Worm (Caenorhabditis elegans) whole organism, late embryonic: ENCODE measurements around the gene F40G9.18.

Experiments used
- C08G9.2 ChIP-seq: sonication (generic microtip); optimal IDR thresholded peaks from 2 replicates; lab custom pipeline; 2016; ENCODE audit warnings: mild to moderate bottlenecking, missing genetic modification characterization, moderate library complexity, missing compliant biosample characterization
- C38D4.7 ChIP-seq: fragments of 200-800 bp; sonication (Bioruptor generic); optimal IDR thresholded peaks from 2 replicates; lab custom pipeline; 2018; ENCODE audit warnings: mild to moderate bottlenecking, missing genetic modification characterization, moderate library complexity, missing compliant biosample characterization
- F13H6.1 ChIP-seq: sonication (generic microtip); optimal IDR thresholded peaks from 2 replicates; lab custom pipeline; 2016; ENCODE audit warnings: missing genetic modification characterization, missing compliant biosample characterization
- K09A11.1 ChIP-seq: sonication (generic microtip); optimal IDR thresholded peaks from 2 replicates; lab custom pipeline; 2017; ENCODE audit warnings: antibody characterized with exemption, mild to moderate bottlenecking, missing genetic modification characterization, missing compliant biosample characterization; ENCODE audit not compliant: insufficient read depth
- ahr-1 ChIP-seq: sonication (generic microtip); optimal IDR thresholded peaks from 2 replicates; lab custom pipeline; 2016; ENCODE audit warnings: missing genetic modification characterization, missing compliant biosample characterization
- ceh-14 ChIP-seq: sonication (generic microtip); optimal IDR thresholded peaks from 2 replicates; lab custom pipeline; 2016; ENCODE audit warnings: missing genotype, missing genetic modification characterization, missing compliant biosample characterization
- ceh-18 ChIP-seq: sonication (generic microtip); optimal IDR thresholded peaks from 2 replicates; lab custom pipeline; 2016; ENCODE audit warnings: missing genetic modification characterization, missing compliant biosample characterization
- ceh-19 ChIP-seq: fragments of 200-800 bp; sonication (Bioruptor generic); optimal IDR thresholded peaks from 2 replicates; lab custom pipeline; 2018; ENCODE audit warnings: mild to moderate bottlenecking, missing genetic modification characterization, missing compliant biosample characterization
- ceh-2 ChIP-seq: sonication (generic microtip); optimal IDR thresholded peaks from 2 replicates; lab custom pipeline; 2016; ENCODE audit warnings: missing genotype, missing genetic modification characterization, missing compliant biosample characterization
- ceh-24 ChIP-seq: sonication (generic microtip); optimal IDR thresholded peaks from 2 replicates; lab custom pipeline; 2016; ENCODE audit warnings: mild to moderate bottlenecking, missing genetic modification characterization, missing compliant biosample characterization
- ceh-30 ChIP-seq: fragments of 150-350 bp; optimal IDR thresholded peaks from 2 replicates; lab custom pipeline; 2014; ENCODE audit warnings: missing biosample characterization, missing genetic modification characterization
- ceh-45 ChIP-seq: fragments of 200-800 bp; sonication (Bioruptor generic); IDR thresholded peaks from 2 replicates; pipeline ENCODE4 v1.3.6; 2022; ENCODE audit warnings: missing genetic modification reagents, missing genetic modification characterization, missing compliant biosample characterization
- ceh-48 ChIP-seq: sonication (generic microtip); optimal IDR thresholded peaks from 2 replicates; lab custom pipeline; 2016; ENCODE audit warnings: missing genetic modification characterization, inconsistent platforms, missing compliant biosample characterization
- ceh-6 ChIP-seq: fragments of 200-800 bp; sonication (Bioruptor generic); optimal IDR thresholded peaks from 2 replicates; lab custom pipeline; 2018; ENCODE audit warnings: mild to moderate bottlenecking, missing genetic modification characterization, missing compliant biosample characterization
- ceh-9 ChIP-seq: sonication (generic microtip); optimal IDR thresholded peaks from 2 replicates; lab custom pipeline; 2016; ENCODE audit warnings: mild to moderate bottlenecking, missing genetic modification characterization, inconsistent platforms, missing compliant biosample characterization
- dmd-4 ChIP-seq: sonication (generic microtip); optimal IDR thresholded peaks from 2 replicates; lab custom pipeline; 2016; ENCODE audit warnings: borderline replicate concordance, missing genetic modification characterization, missing compliant biosample characterization
- dve-1 ChIP-seq: sonication (generic microtip); optimal IDR thresholded peaks from 2 replicates; lab custom pipeline; 2017; ENCODE audit warnings: antibody characterized with exemption, mild to moderate bottlenecking, missing genetic modification characterization, missing compliant biosample characterization
- elt-2 ChIP-seq: sonication (generic microtip); optimal IDR thresholded peaks from 2 replicates; lab custom pipeline; 2016; ENCODE audit warnings: missing genetic modification reagents, missing genetic modification characterization, missing compliant biosample characterization
- ets-4 ChIP-seq: sonication (generic microtip); optimal IDR thresholded peaks from 2 replicates; lab custom pipeline; 2016; ENCODE audit warnings: missing genetic modification characterization, missing compliant biosample characterization
- fax-1 ChIP-seq: sonication (generic microtip); optimal IDR thresholded peaks from 2 replicates; lab custom pipeline; 2016; ENCODE audit warnings: missing genotype, missing genetic modification characterization, missing compliant biosample characterization
- fkh-10 ChIP-seq: fragments of 150-350 bp; optimal IDR thresholded peaks from 2 replicates; lab custom pipeline; 2014; ENCODE audit warnings: missing biosample characterization, missing genetic modification reagents, missing genetic modification characterization
- gmeb-2 ChIP-seq: sonication (generic microtip); optimal IDR thresholded peaks from 2 replicates; lab custom pipeline; 2016; ENCODE audit warnings: missing genetic modification characterization, inconsistent platforms, missing compliant biosample characterization
- hlh-13 ChIP-seq: fragments of 200-800 bp; sonication (Bioruptor generic); optimal IDR thresholded peaks from 2 replicates; lab custom pipeline; 2018; ENCODE audit warnings: mild to moderate bottlenecking, missing genetic modification characterization, missing compliant biosample characterization
- hlh-15 ChIP-seq: sonication (generic microtip); optimal IDR thresholded peaks from 2 replicates; lab custom pipeline; 2016; ENCODE audit warnings: missing genetic modification characterization, missing compliant biosample characterization
- hlh-30 ChIP-seq: sonication (generic microtip); optimal IDR thresholded peaks from 2 replicates; lab custom pipeline; 2017; ENCODE audit warnings: antibody characterized with exemption, missing genetic modification characterization, missing compliant biosample characterization; ENCODE audit not compliant: insufficient read depth
- hlh-6 ChIP-seq: sonication (generic microtip); optimal IDR thresholded peaks from 2 replicates; lab custom pipeline; 2016; ENCODE audit warnings: missing genotype, missing genetic modification characterization, missing compliant biosample characterization
- lin-11 ChIP-seq: fragments of 200-800 bp; sonication (Bioruptor generic); optimal IDR thresholded peaks from 2 replicates; lab custom pipeline; 2018; ENCODE audit warnings: mild to moderate bottlenecking, missing genetic modification characterization, missing compliant biosample characterization
- madf-2 ChIP-seq: sonication (generic microtip); optimal IDR thresholded peaks from 2 replicates; lab custom pipeline; 2017; ENCODE audit warnings: missing genetic modification characterization, missing compliant biosample characterization
- nfya-1 ChIP-seq: sonication (generic microtip); optimal IDR thresholded peaks from 2 replicates; lab custom pipeline; 2017; ENCODE audit warnings: missing genetic modification characterization, mild to moderate bottlenecking, missing compliant biosample characterization, antibody characterized with exemption, moderate library complexity
- nhr-11 ChIP-seq: fragments of 150-350 bp; optimal IDR thresholded peaks from 2 replicates; lab custom pipeline; 2014; ENCODE audit warnings: missing biosample characterization, missing genetic modification characterization
- nhr-232 ChIP-seq: sonication (generic microtip); optimal IDR thresholded peaks from 2 replicates; lab custom pipeline; 2016; ENCODE audit warnings: missing genetic modification characterization, missing compliant biosample characterization
- npax-4 ChIP-seq: sonication (generic microtip); optimal IDR thresholded peaks from 2 replicates; lab custom pipeline; 2016; ENCODE audit warnings: missing genetic modification characterization, missing compliant biosample characterization
- odd-2 ChIP-seq: sonication (generic microtip); optimal IDR thresholded peaks from 2 replicates; lab custom pipeline; 2017; ENCODE audit warnings: antibody characterized with exemption, mild to moderate bottlenecking, missing genetic modification characterization, missing compliant biosample characterization
- pag-3 ChIP-seq: sonication (generic microtip); optimal IDR thresholded peaks from 2 replicates; lab custom pipeline; 2016; ENCODE audit warnings: missing compliant biosample characterization, missing genetic modification characterization, borderline replicate concordance
- pha-2 ChIP-seq: sonication (generic microtip); optimal IDR thresholded peaks from 2 replicates; lab custom pipeline; 2017; ENCODE audit warnings: mild to moderate bottlenecking, missing genetic modification characterization, missing compliant biosample characterization
- pqm-1 ChIP-seq: sonication (generic microtip); optimal IDR thresholded peaks from 2 replicates; lab custom pipeline; 2016; ENCODE audit warnings: missing genetic modification characterization, missing compliant biosample characterization
- ref-2 ChIP-seq: sonication (generic microtip); optimal IDR thresholded peaks from 2 replicates; lab custom pipeline; 2016; ENCODE audit warnings: missing genetic modification characterization, missing compliant biosample characterization
- rnt-1 ChIP-seq: sonication (generic microtip); optimal IDR thresholded peaks from 2 replicates; lab custom pipeline; 2016; ENCODE audit warnings: missing genetic modification characterization, missing compliant biosample characterization
- sox-2 ChIP-seq: fragments of 200-800 bp; sonication (Bioruptor generic); IDR thresholded peaks from 2 replicates; pipeline ENCODE4 v1.3.6; 2022; ENCODE audit warnings: missing genetic modification reagents, missing genetic modification characterization, missing compliant biosample characterization
- tbx-7 ChIP-seq: sonication (generic microtip); optimal IDR thresholded peaks from 2 replicates; lab custom pipeline; 2016; ENCODE audit warnings: missing genotype, missing genetic modification characterization, missing compliant biosample characterization
- ttx-3 ChIP-seq: sonication (generic microtip); optimal IDR thresholded peaks from 2 replicates; lab custom pipeline; 2016; ENCODE audit warnings: missing genetic modification reagents, missing genetic modification characterization, missing compliant biosample characterization
- unc-42 ChIP-seq: sonication (generic microtip); optimal IDR thresholded peaks from 2 replicates; lab custom pipeline; 2016; ENCODE audit warnings: missing genotype, missing genetic modification characterization, missing compliant biosample characterization
- unc-55 ChIP-seq: sonication (generic microtip); optimal IDR thresholded peaks from 2 replicates; lab custom pipeline; 2017; ENCODE audit warnings: missing biosample characterization, missing genetic modification reagents, missing genetic modification characterization
- zip-5 ChIP-seq: sonication (generic microtip); optimal IDR thresholded peaks from 2 replicates; lab custom pipeline; 2016; ENCODE audit warnings: missing genetic modification characterization, missing compliant biosample characterization

Gene F40G9.18

DNA sequence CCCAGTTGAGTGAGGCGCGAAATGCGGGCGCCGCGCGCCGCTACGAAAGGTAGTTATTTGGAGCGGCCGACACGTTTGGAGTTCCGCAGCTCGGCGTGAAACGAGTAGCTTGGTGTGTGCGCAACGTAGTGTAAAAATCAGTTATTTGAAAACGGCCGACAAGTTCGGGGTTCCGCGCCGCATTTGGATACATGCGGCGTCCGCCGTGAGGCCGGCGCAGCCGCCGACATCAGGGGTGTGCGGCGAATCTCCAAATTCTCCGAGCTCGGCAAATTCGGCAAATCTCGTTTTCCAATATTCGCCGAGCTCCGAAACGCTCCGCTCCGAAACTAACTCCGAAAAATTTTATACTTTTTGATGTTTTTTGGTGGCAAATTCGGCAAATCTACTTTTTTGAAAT is 11.4 kb downstream of the F40G9.18 start:
- TF ChIP-seq ttx-3 (no peak), hlh-15 (tag; lab: Kevin White, UChicago) (no peak), C38D4.7 (GFP tag; lab: Kevin White, UChicago) (no peak), ceh-14 (no peak), lin-11 (no peak), unc-55 (GFP tag; lab: Kevin White, UChicago) (no peak), ref-2 (tag; lab: Kevin White, UChicago) (no peak), gmeb-2 (tag; lab: Kevin White, UChicago) (no peak), nfya-1 (tag; lab: Kevin White, UChicago) (no peak), zip-5 (tag; lab: Kevin White, UChicago) (no peak), pag-3 (tag; lab: Kevin White, UChicago) (no peak), npax-4 (tag; lab: Kevin White, UChicago) (no peak), sox-2 (GFP tag; lab: Robert Waterston, UW) (no peak), rnt-1 (tag; lab: Kevin White, UChicago) (no peak), pha-2 (tag; lab: Kevin White, UChicago) (no peak), ceh-30 (tag; lab: Kevin White, UChicago) (no peak), hlh-13 (GFP tag; lab: Kevin White, UChicago) (no peak), madf-2 (no peak)
- TF ChIP-seq, all 69 proteins: peak for 0

DNA sequence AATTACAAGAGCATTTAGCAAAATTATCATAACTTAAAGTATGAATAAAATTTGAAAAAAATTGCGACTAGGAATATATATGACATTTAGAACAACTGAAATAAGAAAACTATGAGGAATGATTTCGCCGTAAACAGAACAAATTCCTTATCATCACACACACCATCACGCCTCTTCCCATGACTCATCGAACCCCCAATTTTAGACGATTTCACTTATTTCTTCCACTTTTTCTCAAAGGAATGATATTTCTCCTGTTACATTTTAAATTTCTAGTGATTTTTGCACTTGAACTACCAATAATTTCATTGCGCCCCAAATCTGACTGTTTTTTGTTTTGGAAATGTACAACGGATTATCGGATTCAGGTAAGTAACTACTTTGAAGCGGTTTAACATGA is 12.7 kb downstream of the F40G9.18 start, which contains the start of the genes zig-13 and ver-1:
zig-13 (minus strand) TSS at position 101 of the 400 bp plus-strand sequence.
ver-1 (plus strand) TSS at position 180 of the 400 bp plus-strand sequence.
- TF ChIP-seq C08G9.2 (tag; lab: Kevin White, UChicago): no peak
- TF ChIP-seq C38D4.7 (GFP tag; lab: Kevin White, UChicago): no peak
- no peak for TF ChIP-seq K09A11.1 (tag; lab: Kevin White, UChicago)
- TF ChIP-seq unc-55 (GFP tag; lab: Kevin White, UChicago): no peak
- no peak for TF ChIP-seq ceh-19 (GFP tag; lab: Kevin White, UChicago)
- no peak for TF ChIP-seq ref-2 (tag; lab: Kevin White, UChicago)
- TF ChIP-seq dmd-4 (tag; lab: Kevin White, UChicago): no peak
- no peak for TF ChIP-seq hlh-15 (tag; lab: Kevin White, UChicago)
- no peak for TF ChIP-seq hlh-30 (tag; lab: Kevin White, UChicago)
- no peak for TF ChIP-seq tbx-7
- no peak for TF ChIP-seq ahr-1 (tag; lab: Kevin White, UChicago)
- no peak for TF ChIP-seq zip-5 (tag; lab: Kevin White, UChicago)
- no peak for TF ChIP-seq pha-2 (tag; lab: Kevin White, UChicago)
- TF ChIP-seq, all 69 proteins: peak for 0

ce11 chrIII:154168-154567 is 15.2 kb downstream of the F40G9.18 start:
- TF ChIP-seq odd-2 (tag; lab: Kevin White, UChicago) (no peak), nhr-232 (tag; lab: Kevin White, UChicago) (no peak), ceh-48 (no peak), ceh-2 (no peak), pqm-1 (tag; lab: Kevin White, UChicago) (peak; percentile 70), dve-1 (tag; lab: Kevin White, UChicago) (no peak), ceh-24 (tag; lab: Kevin White, UChicago) (no peak), unc-42 (tag; lab: Kevin White, UChicago) (no peak), elt-2 (tag; lab: Kevin White, UChicago) (peak; percentile 100), ceh-19 (GFP tag; lab: Kevin White, UChicago) (no peak), ceh-6 (GFP tag; lab: Kevin White, UChicago) (no peak)
- TF ChIP-seq, all 69 proteins: peak for 2

DNA sequence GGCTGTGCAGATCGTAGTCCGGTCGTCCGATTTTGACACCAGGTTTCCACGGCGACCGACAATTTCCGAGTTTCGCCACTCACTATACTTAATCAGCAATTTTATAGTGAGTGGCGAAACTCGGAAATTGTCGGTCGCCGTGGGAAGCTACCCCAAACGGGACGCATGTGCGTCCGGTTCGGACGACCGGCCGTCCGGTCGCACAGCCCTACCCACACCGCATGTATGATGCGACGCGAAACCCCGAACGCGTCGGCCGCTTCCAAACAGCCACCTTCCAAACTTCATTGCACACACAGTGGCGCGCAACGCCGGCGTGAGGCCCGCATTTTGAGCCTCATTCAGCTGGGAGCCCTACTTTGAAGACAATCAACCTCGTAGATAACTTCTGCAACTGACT is 18.3 kb downstream of the F40G9.18 start:
- no peak for TF ChIP-seq nfya-1 (tag; lab: Kevin White, UChicago)
- TF ChIP-seq ttx-3: no peak
- no peak for TF ChIP-seq ceh-24 (tag; lab: Kevin White, UChicago)
- no peak for TF ChIP-seq ets-4 (tag; lab: Kevin White, UChicago)
- no peak for TF ChIP-seq hlh-6 (tag; lab: Kevin White, UChicago)
- TF ChIP-seq ceh-18 (tag; lab: Kevin White, UChicago): no peak
- no peak for TF ChIP-seq nhr-11 (tag; lab: Kevin White, UChicago)
- no peak for TF ChIP-seq gmeb-2 (tag; lab: Kevin White, UChicago)
- TF ChIP-seq fax-1 (tag; lab: Kevin White, UChicago): no peak
- no peak for TF ChIP-seq fkh-10 (GFP tag; lab: Kevin White, UChicago)
- TF ChIP-seq C38D4.7 (GFP tag; lab: Kevin White, UChicago): no peak
- no peak for TF ChIP-seq ceh-45
- no peak for TF ChIP-seq F13H6.1 (tag; lab: Kevin White, UChicago)
- TF ChIP-seq ceh-9 (tag; lab: Kevin White, UChicago): no peak
- no peak for TF ChIP-seq npax-4 (tag; lab: Kevin White, UChicago)
- TF ChIP-seq dve-1 (tag; lab: Kevin White, UChicago): no peak
